Worm (Caenorhabditis elegans): ENCODE results near the gene srg-15.

DNA sequence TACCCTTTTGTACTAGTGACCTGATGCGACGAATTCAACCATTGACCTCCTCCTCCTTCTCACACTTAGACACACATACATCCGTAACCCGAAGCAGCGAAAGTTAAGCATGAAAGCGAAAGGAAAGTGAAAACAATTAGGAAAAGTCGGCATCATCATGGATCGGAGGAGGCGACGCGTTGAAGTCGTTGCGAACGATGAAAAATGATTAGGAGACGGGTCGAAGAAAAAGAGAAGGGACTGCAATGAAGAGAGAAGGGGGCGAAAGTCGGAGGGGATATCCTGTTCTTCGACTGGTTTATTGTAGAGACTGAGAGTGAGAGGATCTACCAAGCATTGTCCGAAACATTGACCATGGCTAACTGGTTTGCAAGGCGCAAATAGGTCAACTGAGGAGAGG, 40.8 kb upstream of the srg-15 start:
- TF ChIP-seq lim-6 (tag; optimal IDR thresholded peaks at IDR 0.05) (no peak), K02D7.2 (tag; optimal IDR thresholded peaks at IDR 0.05) (no peak), pqm-1 (tag; optimal IDR thresholded peaks at IDR 0.05) (no peak), fkh-10 (GFP tag; optimal IDR thresholded peaks at IDR 0.05) (no peak)

All from whole organism, late embryonic.